Worm (Caenorhabditis elegans): ENCODE data around the gene T01B10.5.

Gene T01B10.5

DNA sequence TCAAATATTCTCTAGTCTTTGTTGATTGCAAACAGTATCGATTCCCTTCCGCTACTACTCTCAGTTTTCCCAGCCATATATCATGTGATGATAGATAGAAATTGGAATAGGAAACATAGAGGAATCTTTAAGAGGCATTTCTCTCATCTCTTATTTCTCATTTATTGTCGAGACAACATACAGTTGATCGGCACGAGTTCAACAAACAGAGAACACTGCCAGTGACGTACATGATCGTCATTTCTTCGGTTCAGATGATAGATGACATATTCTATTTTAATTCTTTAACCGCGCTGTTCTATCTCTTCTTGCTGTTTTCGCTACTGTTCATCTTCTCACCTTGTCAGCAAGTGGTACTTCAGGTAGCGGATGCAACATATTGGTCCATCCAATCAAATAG is 20.0 kb upstream of the T01B10.5 start (continued):
- TF ChIP-seq lir-3 (tag; optimal IDR thresholded peaks at IDR 0.05; ENCODE audit: poor library complexity) (peak; percentile 63), pag-3 (tag; optimal IDR thresholded peaks at IDR 0.05; ENCODE audit: borderline replicate concordance, insufficient read depth) (no peak), ets-5 (GFP tag; IDR thresholded peaks at IDR 0.05) (no peak), lin-39 (tag; optimal IDR thresholded peaks at IDR 0.05) (no peak), ceh-82 (tag; optimal IDR thresholded peaks at IDR 0.05) (no peak)

- no peak for TF ChIP-seq egl-27 (tag; optimal IDR thresholded peaks at IDR 0.05)
- no peak for TF ChIP-seq lsy-2 (tag; optimal IDR thresholded peaks at IDR 0.05)
- peak; percentile 54 for TF ChIP-seq blmp-1 (tag; optimal IDR thresholded peaks at IDR 0.05)
- no peak for TF ChIP-seq pag-3 (tag; optimal IDR thresholded peaks at IDR 0.05; ENCODE audit: borderline replicate concordance, insufficient read depth)
Measured at ce11 chrX:8475759-8476228, 19.3 kb upstream of the T01B10.5 start, which contains the start of gene nhr-14. nhr-14 (minus strand) TSS chrX:8476178.

DNA sequence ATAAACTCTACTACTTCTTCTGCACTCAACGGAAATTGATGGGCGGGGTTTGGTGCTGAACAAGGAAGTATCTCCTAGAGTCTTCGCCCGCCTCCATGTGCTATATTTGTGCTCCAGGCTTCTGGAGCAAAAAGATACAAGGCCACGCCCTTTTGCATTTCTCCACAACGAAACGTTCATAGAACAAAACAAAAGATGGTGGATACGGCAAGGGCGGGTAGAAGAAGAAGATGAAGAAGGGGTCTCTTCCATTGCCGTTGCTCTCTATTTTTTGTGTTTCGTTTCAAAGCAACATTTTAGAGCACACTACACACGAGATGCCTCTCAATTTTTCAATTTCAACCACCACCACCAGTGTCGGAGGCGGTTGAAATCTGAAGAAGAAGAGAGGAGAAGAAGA is 18.8 kb upstream of the T01B10.5 start:
- TF ChIP-seq nhr-71 (tag; optimal IDR thresholded peaks at IDR 0.05) (peak; percentile 60), tbx-2 (tag; optimal IDR thresholded peaks at IDR 0.05) (peak; percentile 57), swsn-7 (tag; optimal IDR thresholded peaks at IDR 0.05) (peak; percentile 26), nhr-19 (GFP tag; conservative IDR thresholded peaks at IDR 0.05) (0 out of 2 replicates have a peak, but pooled peaks have one; percentile 6), unc-86 (tag; optimal IDR thresholded peaks at IDR 0.05) (peak; percentile 20), efl-1 (optimal IDR thresholded peaks at IDR 0.05) (no peak), efl-1 (GFP tag; optimal IDR thresholded peaks at IDR 0.05 in 1 of 2) (no peak), lin-14 (GFP tag; optimal IDR thresholded peaks at IDR 0.05) (peak; percentile 83), dsc-1 (tag; optimal IDR thresholded peaks at IDR 0.05) (peak; percentile 5), nhr-85 (tag) (peak; percentile 52), ceh-82 (tag; optimal IDR thresholded peaks at IDR 0.05) (peak in 1 of 3 experiments; percentile 4), C04F5.9 (tag; optimal IDR thresholded peaks at IDR 0.05) (no peak), sptf-1 (tag; optimal IDR thresholded peaks at IDR 0.05) (no peak), snu-23 (GFP tag; optimal IDR thresholded peaks at IDR 0.05) (peak; percentile 3), unc-98 (GFP tag; IDR thresholded peaks at IDR 0.05) (no peak), fkh-10 (GFP tag; optimal IDR thresholded peaks at IDR 0.05) (peak; percentile 88), nhr-47 (tag; optimal IDR thresholded peaks at IDR 0.05) (peak; percentile 17), rnt-1 (tag; optimal IDR thresholded peaks at IDR 0.05) (peak; percentile 8)

- TF ChIP-seq mef-2 (tag; optimal IDR thresholded peaks at IDR 0.05), result no peak
- TF ChIP-seq hlh-17 (GFP tag; optimal IDR thresholded peaks at IDR 0.05; ENCODE audit: borderline replicate concordance), result no peak
- peak; percentile 81 for TF ChIP-seq nhr-19 (GFP tag; conservative IDR thresholded peaks at IDR 0.05)
- no peak for TF ChIP-seq mab-9 (GFP tag; IDR thresholded peaks at IDR 0.05)
- TF ChIP-seq elt-3 (tag; optimal IDR thresholded peaks at IDR 0.05), result peak; percentile 42 to 94 (median 75)
- TF ChIP-seq sox-4 (tag; optimal IDR thresholded peaks at IDR 0.05), result no peak
- TF ChIP-seq pax-3 (tag; optimal IDR thresholded peaks at IDR 0.05), result no peak
- peak; percentile 49 for TF ChIP-seq C16A3.4 (tag; optimal IDR thresholded peaks at IDR 0.05)
- TF ChIP-seq zag-1 (tag; optimal IDR thresholded peaks at IDR 0.05), result no peak
- peak; percentile 96 for TF ChIP-seq lin-14 (GFP tag; optimal IDR thresholded peaks at IDR 0.05)
- TF ChIP-seq ceh-82 (tag; optimal IDR thresholded peaks at IDR 0.05), result peak in 2 of 3 experiments; percentile 53 to 67
- peak; percentile 74 for TF ChIP-seq nhr-47 (tag; optimal IDR thresholded peaks at IDR 0.05)
- no peak for TF ChIP-seq pag-3 (tag; optimal IDR thresholded peaks at IDR 0.05; ENCODE audit: borderline replicate concordance, insufficient read depth)
- TF ChIP-seq tbx-2 (tag; optimal IDR thresholded peaks at IDR 0.05), result peak; percentile 89
- TF ChIP-seq mep-1 (tag; optimal IDR thresholded peaks at IDR 0.05), result peak; percentile 59
- TF ChIP-seq lin-15B (tag; optimal IDR thresholded peaks at IDR 0.05), result no peak
- TF ChIP-seq sup-37 (GFP tag; optimal IDR thresholded peaks at IDR 0.05), result no peak
- no peak for TF ChIP-seq hpl-2 (GFP tag; optimal IDR thresholded peaks at IDR 0.05)
- peak; percentile 13 for TF ChIP-seq fos-1 (tag; optimal IDR thresholded peaks at IDR 0.05)
- TF ChIP-seq ceh-8 (GFP tag; optimal IDR thresholded peaks at IDR 0.05), result no peak
- peak; percentile 22 for TF ChIP-seq C04F5.9 (tag; optimal IDR thresholded peaks at IDR 0.05)
- TF ChIP-seq isw-1 (GFP tag; IDR thresholded peaks at IDR 0.05), result no peak
- TF ChIP-seq C34B4.2 (tag; optimal IDR thresholded peaks at IDR 0.05), result no peak
- TF ChIP-seq dsc-1 (tag; optimal IDR thresholded peaks at IDR 0.05), result no peak
- peak; percentile 91 for TF ChIP-seq snu-23 (GFP tag; optimal IDR thresholded peaks at IDR 0.05)
- TF ChIP-seq unc-130 (tag; optimal IDR thresholded peaks at IDR 0.05), result peak; percentile 49
- TF ChIP-seq ztf-11 (tag; optimal IDR thresholded peaks at IDR 0.05), result no peak
- TF ChIP-seq grh-1 (GFP tag; IDR thresholded peaks at IDR 0.05), result peak; percentile 98
Measured at ce11 chrX:8477048-8477806, 17.9 kb upstream of the T01B10.5 start.

Measured in whole organism, L1 larva.